Fruit fly (Drosophila melanogaster): ENCODE measurements around the gene CG1764.

CG1764 gene

DNA sequence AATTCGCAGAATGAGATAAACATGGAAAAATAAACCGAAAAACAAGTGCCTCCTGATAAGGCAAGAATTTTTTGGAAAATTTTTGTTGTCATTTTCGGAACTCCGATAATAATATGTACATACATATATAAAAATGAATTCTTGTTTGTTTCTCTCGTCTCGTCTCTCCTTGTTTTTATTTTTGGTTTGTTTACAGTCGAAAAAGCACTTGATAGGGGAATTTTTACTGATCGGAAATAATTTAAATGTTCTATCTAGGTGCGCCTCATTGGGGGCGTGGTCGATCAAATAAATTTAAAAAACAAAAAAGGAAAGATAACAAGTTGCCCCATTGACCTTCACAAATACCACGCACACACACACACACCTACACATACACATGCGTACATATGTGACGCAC, 19.5 kb downstream of the CG1764 start:
- TF ChIP-seq Eip75B (GFP tag; optimal IDR thresholded peaks at IDR 0.05) (no peak), svp (GFP tag) (peak; percentile 43)

- peak; percentile 0 for TF ChIP-seq lz (GFP tag; optimal IDR thresholded peaks at IDR 0.05)
- no peak for TF ChIP-seq CG3919 (GFP tag; optimal IDR thresholded peaks at IDR 0.05)
- TF ChIP-seq Blimp-1 (GFP tag; optimal IDR thresholded peaks at IDR 0.05) = no peak
- peak; percentile 54 for TF ChIP-seq Eip78C (GFP tag)
- TF ChIP-seq CG32006 (GFP tag; optimal IDR thresholded peaks at IDR 0.05) = peak; percentile 9
- no peak for TF ChIP-seq CG6854 (GFP tag; optimal IDR thresholded peaks at IDR 0.05)
- TF ChIP-seq Met (GFP tag; optimal IDR thresholded peaks at IDR 0.05) = peak; percentile 11
- TF ChIP-seq svp (GFP tag) = peak; percentile 62
- TF ChIP-seq fkh (GFP tag; optimal IDR thresholded peaks at IDR 0.05) = peak; percentile 71
Measured at dm6 chrX:13281244-13281877, 20.9 kb downstream of the CG1764 start.

dm6 chrX:13280738-13281137, 21.5 kb downstream of the CG1764 start:
- TF ChIP-seq CG34406 (GFP tag; optimal IDR thresholded peaks at IDR 0.05) (no peak), CG11294 (GFP tag; IDR thresholded peaks at IDR 0.05) (no peak), CG9139 (GFP tag; optimal IDR thresholded peaks at IDR 0.05) (no peak), Eip78C (GFP tag) (peak; percentile 52), Lpt (GFP tag; optimal IDR thresholded peaks at IDR 0.05) (no peak), Hr4 (GFP tag; optimal IDR thresholded peaks at IDR 0.05) (no peak)

DNA sequence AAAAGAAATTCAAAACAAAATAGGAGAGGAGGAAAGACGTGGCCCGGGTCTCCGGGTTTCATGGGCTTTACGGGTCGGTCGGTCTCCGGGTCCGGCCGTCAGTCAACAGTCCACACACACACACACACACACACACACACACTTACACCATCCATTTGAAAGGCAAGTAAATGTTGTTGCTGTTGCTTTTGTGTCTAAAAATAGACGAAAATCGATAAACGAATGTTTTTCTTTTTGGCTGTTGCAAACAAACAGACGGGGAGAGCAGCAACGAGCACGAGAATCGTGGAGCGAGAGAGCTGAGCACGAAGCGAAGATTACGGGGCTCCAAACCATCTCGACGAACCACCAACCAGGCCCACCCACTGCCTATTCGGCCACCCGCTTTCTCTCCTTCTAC, 22.0 kb downstream of the CG1764 start:
- no peak for TF ChIP-seq CG6163 (GFP tag; IDR thresholded peaks at IDR 0.05)
- TF ChIP-seq fkh (GFP tag; optimal IDR thresholded peaks at IDR 0.05) = peak; percentile 30
- TF ChIP-seq Sox14 (GFP tag; optimal IDR thresholded peaks at IDR 0.05) = no peak
- TF ChIP-seq acj6 (GFP tag; optimal IDR thresholded peaks at IDR 0.05) = no peak

- TF ChIP-seq vri (GFP tag; optimal IDR thresholded peaks at IDR 0.05) (peak; percentile 22), fkh (GFP tag; optimal IDR thresholded peaks at IDR 0.05) (peak; percentile 58), Sox15 (GFP tag; optimal IDR thresholded peaks at IDR 0.05) (no peak), CG6808 (GFP tag; optimal IDR thresholded peaks at IDR 0.05) (no peak), achi (GFP tag; optimal IDR thresholded peaks at IDR 0.05) (no peak), CG6163 (GFP tag; IDR thresholded peaks at IDR 0.05) (peak; percentile 33; the same call in 1 of the 3 replicates), svp (GFP tag) (peak; percentile 62), CG15336 (GFP tag; IDR thresholded peaks at IDR 0.05) (0 out of 2 replicates have a peak, but pooled peaks have one; percentile 11), salr (GFP tag; optimal IDR thresholded peaks at IDR 0.05) (no peak), CG9139 (GFP tag; optimal IDR thresholded peaks at IDR 0.05) (no peak), topi (GFP tag; optimal IDR thresholded peaks at IDR 0.05) (no peak), lz (GFP tag; optimal IDR thresholded peaks at IDR 0.05) (no peak), CG7368 (GFP tag; optimal IDR thresholded peaks at IDR 0.05) (no peak), CG8632 (GFP tag; optimal IDR thresholded peaks at IDR 0.05) (no peak), eg (GFP tag; IDR thresholded peaks at IDR 0.05) (no peak), Eip75B (GFP tag; optimal IDR thresholded peaks at IDR 0.05) (no peak), CG6854 (GFP tag; optimal IDR thresholded peaks at IDR 0.05) (peak; percentile 13), spab (GFP tag; optimal IDR thresholded peaks at IDR 0.05) (no peak), CG11762 (GFP tag; optimal IDR thresholded peaks at IDR 0.05; ENCODE audit: insufficient read depth) (no peak), esn (GFP tag; optimal IDR thresholded peaks at IDR 0.05) (no peak), dsx (GFP tag; optimal IDR thresholded peaks at IDR 0.05; ENCODE audit: poor library complexity, severe bottlenecking) (no peak), CG8319 (GFP tag; optimal IDR thresholded peaks at IDR 0.05) (no peak), CG6276 (GFP tag; optimal IDR thresholded peaks at IDR 0.05) (no peak)
Measured at dm6 chrX:13278468-13278982, 23.7 kb downstream of the CG1764 start.
